Worm (Caenorhabditis elegans): ENCODE data around the gene Y105C5A.1272.
A peak's percentile ranks its signal among the peaks of the same experiment; 100 is the strongest.

- TF ChIP-seq ces-1 (GFP tag; optimal IDR thresholded peaks at IDR 0.05) (no peak), nhr-77 (tag; optimal IDR thresholded peaks at IDR 0.05) (peak; percentile 10), unc-62 (GFP tag; optimal IDR thresholded peaks at IDR 0.05) (no peak), unc-30 (tag; optimal IDR thresholded peaks at IDR 0.05) (no peak), efl-1 (optimal IDR thresholded peaks at IDR 0.05) (peak; percentile 67), efl-1 (GFP tag; optimal IDR thresholded peaks at IDR 0.05 in 1 of 2) (peak; percentile 16 to 90), lin-15B (tag; optimal IDR thresholded peaks at IDR 0.05) (peak; percentile 8), rnt-1 (tag; optimal IDR thresholded peaks at IDR 0.05) (no peak), ama-1 (optimal IDR thresholded peaks at IDR 0.05) (no peak), nhr-76 (tag; optimal IDR thresholded peaks at IDR 0.05) (no peak), jun-1 (tag; optimal IDR thresholded peaks at IDR 0.05) (peak; percentile 3), dpl-1 (GFP tag; optimal IDR thresholded peaks at IDR 0.05) (peak; percentile 25 to 56 (median 36)), hlh-17 (GFP tag; optimal IDR thresholded peaks at IDR 0.05; ENCODE audit: borderline replicate concordance) (no peak)
Measured at ce11 chrIV:15696786-15697185, 50.0 kb downstream of the Y105C5A.1272 start.
